Fruit fly (Drosophila melanogaster) whole organism, adult: Measurements from ENCODE around the gene CG5188.

Source experiments
- CG11617 ChIP-seq: fragments of 200-800 bp; sonication (Bioruptor generic); optimal IDR thresholded peaks from 2 replicates; lab custom pipeline; 2017; ENCODE audit warnings: mild to moderate bottlenecking, missing biosample characterization, missing genetic modification reagents, missing genetic modification characterization
- CG12768 ChIP-seq: fragments of 200-800 bp; sonication (Bioruptor generic); optimal IDR thresholded peaks from 2 replicates; lab custom pipeline; 2017; ENCODE audit warnings: missing biosample characterization, missing genetic modification characterization, mild to moderate bottlenecking, moderate library complexity, missing genetic modification reagents
- CG14711 ChIP-seq: fragments of 200-800 bp; sonication (Bioruptor generic); optimal IDR thresholded peaks from 2 replicates; lab custom pipeline; 2018; ENCODE audit warnings: missing biosample characterization, mild to moderate bottlenecking, missing genetic modification characterization, moderate library complexity
- CG1620 ChIP-seq: fragments of 200-800 bp; sonication (Bioruptor generic); optimal IDR thresholded peaks from 2 replicates; lab custom pipeline; 2016; ENCODE audit warnings: missing biosample characterization, missing genetic modification characterization
- CG33017 ChIP-seq: fragments of 200-800 bp; sonication (Bioruptor generic); optimal IDR thresholded peaks from 2 replicates; lab custom pipeline; 2018; ENCODE audit warnings: missing biosample characterization, mild to moderate bottlenecking, missing genetic modification characterization, moderate library complexity
- CG5204 ChIP-seq: fragments of 200-800 bp; sonication (Bioruptor generic); optimal IDR thresholded peaks from 2 replicates; lab custom pipeline; 2016; ENCODE audit warnings: missing biosample characterization, missing genetic modification characterization
- CG7045 ChIP-seq: fragments of 200-800 bp; sonication (Bioruptor generic); optimal IDR thresholded peaks from 2 replicates; lab custom pipeline; 2017; ENCODE audit warnings: missing biosample characterization, mild to moderate bottlenecking, missing genetic modification characterization
- CG7101 ChIP-seq: fragments of 200-800 bp; sonication (Bioruptor generic); optimal IDR thresholded peaks from 2 replicates; lab custom pipeline; 2018; ENCODE audit warnings: missing biosample characterization, mild to moderate bottlenecking, missing genetic modification characterization, moderate library complexity
- Clk ChIP-seq: fragments of 200-800 bp; sonication (Bioruptor generic); optimal IDR thresholded peaks from 2 replicates; lab custom pipeline; 2017; ENCODE audit warnings: missing biosample characterization, missing genetic modification characterization
- Crg-1 ChIP-seq: fragments of 200-800 bp; sonication (Bioruptor generic); optimal IDR thresholded peaks from 2 replicates; lab custom pipeline; 2016; ENCODE audit warnings: missing biosample characterization, missing genetic modification characterization
- Hr96 ChIP-seq: fragments of 200-800 bp; sonication (Bioruptor generic); optimal IDR thresholded peaks from 2 replicates; lab custom pipeline; 2016; ENCODE audit warnings: missing biosample characterization, missing genetic modification characterization
- Mnt ChIP-seq: fragments of 200-800 bp; sonication (Bioruptor generic); optimal IDR thresholded peaks from 2 replicates; lab custom pipeline; 2016; ENCODE audit warnings: missing biosample characterization, mild to moderate bottlenecking, missing genetic modification characterization
- bab1 ChIP-seq: fragments of 200-800 bp; sonication (Bioruptor generic); optimal IDR thresholded peaks from 3 replicates; lab custom pipeline; 2019; ENCODE audit warnings: missing biosample characterization, mild to moderate bottlenecking, missing genetic modification characterization, moderate library complexity
- cic ChIP-seq: fragments of 200-800 bp; sonication (Bioruptor generic); optimal IDR thresholded peaks from 2 replicates; lab custom pipeline; 2017; ENCODE audit warnings: missing biosample characterization, mild to moderate bottlenecking, missing genetic modification characterization, moderate library complexity
- cnc ChIP-seq, 2 experiments: fragments of >200 bp; optimal IDR thresholded peaks; 2 replicates each; lab custom pipeline; 2017
- kay ChIP-seq: fragments of 200-800 bp; sonication (Bioruptor generic); peaks from one replicate; lab custom pipeline; 2016; ENCODE audit warnings: missing biosample characterization, missing genetic modification characterization, borderline replicate concordance
- ovo ChIP-seq: fragments of 200-800 bp; sonication (Bioruptor generic); optimal IDR thresholded peaks from 2 replicates; lab custom pipeline; 2016; ENCODE audit warnings: missing biosample characterization, missing genetic modification characterization
- pad ChIP-seq: fragments of 200-800 bp; sonication (Bioruptor generic); optimal IDR thresholded peaks from 3 replicates; lab custom pipeline; 2017; ENCODE audit warnings: missing biosample characterization, missing genetic modification characterization, mild to moderate bottlenecking, moderate library complexity, missing genetic modification reagents
- tj ChIP-seq: fragments of 200-800 bp; sonication (Bioruptor generic); optimal IDR thresholded peaks from 3 replicates; lab custom pipeline; 2017; ENCODE audit warnings: missing biosample characterization, mild to moderate bottlenecking, missing genetic modification characterization, moderate library complexity
- toe ChIP-seq: fragments of 200-800 bp; sonication (Bioruptor generic); optimal IDR thresholded peaks from 2 replicates; lab custom pipeline; 2016; ENCODE audit warnings: missing biosample characterization, missing genetic modification characterization

CG5188 gene

DNA sequence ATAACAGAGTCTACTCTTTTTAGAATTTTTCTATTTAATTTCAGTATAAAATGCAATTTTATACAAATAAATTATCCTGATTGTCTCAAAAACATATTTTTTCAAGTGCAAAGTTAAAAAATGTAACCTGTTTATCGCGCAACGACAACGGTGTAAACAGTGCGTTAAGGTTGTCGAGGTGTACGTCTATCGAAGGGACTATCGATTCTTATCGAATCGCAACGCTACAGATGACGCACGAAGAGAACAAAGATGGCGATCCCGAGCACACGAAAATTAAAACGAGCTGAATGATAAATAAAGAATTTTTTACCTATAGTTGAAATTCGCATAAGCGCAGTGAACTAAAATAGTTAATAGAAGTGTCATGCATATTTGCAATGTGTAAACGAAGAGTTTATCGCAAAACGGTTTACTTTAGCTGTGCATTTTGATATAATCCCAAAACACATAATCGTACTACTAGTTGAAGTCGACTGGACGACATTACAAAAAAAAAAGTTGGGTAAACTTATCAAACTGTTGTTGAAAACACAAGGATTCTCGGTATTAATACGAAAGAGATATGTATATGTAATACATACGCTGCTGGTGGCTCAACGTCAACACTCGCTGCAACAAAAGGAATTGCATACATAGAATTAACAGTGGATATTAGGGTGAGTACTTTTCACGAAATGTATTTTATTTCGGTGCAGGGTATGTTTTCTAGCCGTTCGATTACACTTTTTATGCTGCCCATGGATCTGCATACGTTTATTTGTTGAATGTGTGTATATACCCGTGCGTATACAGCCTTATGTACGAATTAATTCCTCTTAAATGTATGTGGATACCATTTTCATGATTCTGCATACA is 40.5 kb upstream of the CG5188 start, which contains the start of gene da:
TSS of gene da (plus strand) at position 237 of the 858 bp plus-strand sequence.
- no peak for TF ChIP-seq Hr96 (GFP tag; lab: Kevin White, UChicago)
- TF ChIP-seq CG1620 (GFP tag; lab: Kevin White, UChicago): peak; percentile 70
- no peak for TF ChIP-seq toe
- TF ChIP-seq CG7101: peak; percentile 62
- peak; percentile 45 for TF ChIP-seq cic
- peak; percentile 33 for TF ChIP-seq Crg-1 (GFP tag; lab: Kevin White, UChicago)
- no peak for TF ChIP-seq Clk (GFP tag; lab: Kevin White, UChicago)
- peak; percentile 49 for TF ChIP-seq CG33017 (tag; lab: Kevin White, UChicago)
- TF ChIP-seq tj (GFP tag; lab: Kevin White, UChicago): peak; percentile 30
- TF ChIP-seq CG5204: no peak
- TF ChIP-seq kay (GFP tag; lab: Kevin White, UChicago): peak; percentile 99
- peak; percentile 69 for TF ChIP-seq Mnt (GFP tag; lab: Kevin White, UChicago)
- peak; percentile 53 for TF ChIP-seq CG7045
- peak; percentile 21 for TF ChIP-seq bab1 (GFP tag; lab: Kevin White, UChicago)
- peak; percentile 63 for TF ChIP-seq CG14711 (tag; lab: Kevin White, UChicago)
- peak; percentile 74 for TF ChIP-seq CG11617 (GFP tag; lab: Kevin White, UChicago)
- TF ChIP-seq ovo: no peak
- TF ChIP-seq cnc (optimal IDR thresholded peaks at IDR 0.05; lab: Kevin White, UChicago): no peak
- TF ChIP-seq CG12768: peak; percentile 52
- TF ChIP-seq pad: peak; percentile 28

dm6 chr2L:10393467-10393866 is 35.2 kb upstream of the CG5188 start:
- no peak for TF ChIP-seq CG12768
- no peak for TF ChIP-seq tj (GFP tag; lab: Kevin White, UChicago)
- TF ChIP-seq Crg-1 (GFP tag; lab: Kevin White, UChicago): no peak
- no peak for TF ChIP-seq Mnt (GFP tag; lab: Kevin White, UChicago)
- no peak for TF ChIP-seq CG7101
- no peak for TF ChIP-seq pad
- TF ChIP-seq CG1620 (GFP tag; lab: Kevin White, UChicago): no peak
- TF ChIP-seq CG11617 (GFP tag; lab: Kevin White, UChicago): no peak
- TF ChIP-seq bab1 (GFP tag; lab: Kevin White, UChicago): no peak
- TF ChIP-seq ovo: no peak
- TF ChIP-seq kay (GFP tag; lab: Kevin White, UChicago): no peak
- TF ChIP-seq cnc (optimal IDR thresholded peaks at IDR 0.05; lab: Kevin White, UChicago): no peak
- TF ChIP-seq Hr96 (GFP tag; lab: Kevin White, UChicago): no peak
- TF ChIP-seq CG33017 (tag; lab: Kevin White, UChicago): no peak
- TF ChIP-seq CG7045: no peak
- TF ChIP-seq CG14711 (tag; lab: Kevin White, UChicago): no peak
- no peak for TF ChIP-seq Clk (GFP tag; lab: Kevin White, UChicago)

- TF ChIP-seq tj (GFP tag; lab: Kevin White, UChicago) (peak; percentile 96), kay (GFP tag; lab: Kevin White, UChicago) (no peak)
Observed at dm6 chr2L:10395035-10395434, 33.6 kb upstream of the CG5188 start.

DNA sequence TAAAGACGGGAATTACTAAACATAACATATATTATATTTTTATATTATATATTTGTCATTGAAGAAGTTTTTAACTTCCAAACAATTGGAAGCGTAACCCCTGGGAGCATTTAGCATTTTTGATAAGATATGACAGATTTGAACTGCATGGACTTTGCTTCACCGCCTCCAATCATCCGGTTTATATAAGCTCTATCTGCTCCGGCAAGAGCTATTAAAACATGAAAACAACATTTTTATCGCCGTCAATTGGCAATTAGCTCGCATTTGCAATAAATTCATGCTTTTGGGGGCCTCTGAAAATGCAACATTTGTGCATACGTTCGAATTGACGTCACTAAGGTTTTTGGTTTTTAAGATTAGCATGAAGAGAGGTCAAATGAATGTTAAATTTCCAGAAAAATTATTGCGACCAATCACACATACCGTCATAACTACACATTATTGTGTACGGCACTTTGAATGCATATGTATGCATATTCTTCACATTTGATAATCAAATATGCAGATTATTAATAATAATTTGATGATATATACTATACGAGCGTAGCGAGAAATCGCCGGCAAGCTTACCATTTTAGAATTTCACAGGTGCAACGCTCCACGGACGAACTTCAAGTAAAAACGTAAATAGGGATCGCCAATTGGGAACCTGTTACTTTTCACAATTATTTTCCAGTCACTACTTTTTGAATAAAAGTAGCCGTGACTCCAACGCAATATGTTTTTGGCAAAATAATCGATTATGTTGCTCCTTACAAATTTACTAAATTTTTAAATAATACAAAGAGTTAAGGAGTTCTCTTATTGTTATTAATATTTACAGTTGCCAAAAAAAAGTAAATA is 32.8 kb upstream of the CG5188 start, which contains the start of gene Mdh1:
TSS of gene Mdh1 (minus strand) at position 691 of the 846 bp plus-strand sequence.
- peak; percentile 28 for TF ChIP-seq Mnt (GFP tag; lab: Kevin White, UChicago)
- TF ChIP-seq Crg-1 (GFP tag; lab: Kevin White, UChicago): no peak
- no peak for TF ChIP-seq cnc (optimal IDR thresholded peaks at IDR 0.05; lab: Kevin White, UChicago)
- no peak for TF ChIP-seq CG14711 (tag; lab: Kevin White, UChicago)
- peak; percentile 19 for TF ChIP-seq CG12768
- peak; percentile 32 for TF ChIP-seq bab1 (GFP tag; lab: Kevin White, UChicago)
- TF ChIP-seq Hr96 (GFP tag; lab: Kevin White, UChicago): no peak
- TF ChIP-seq CG11617 (GFP tag; lab: Kevin White, UChicago): peak; percentile 5
- no peak for TF ChIP-seq CG5204
- no peak for TF ChIP-seq CG7101
- no peak for TF ChIP-seq cic
- TF ChIP-seq tj (GFP tag; lab: Kevin White, UChicago): no peak
- peak; percentile 79 for TF ChIP-seq kay (GFP tag; lab: Kevin White, UChicago)
- peak; percentile 25 for TF ChIP-seq CG33017 (tag; lab: Kevin White, UChicago)
- no peak for TF ChIP-seq CG7045

DNA sequence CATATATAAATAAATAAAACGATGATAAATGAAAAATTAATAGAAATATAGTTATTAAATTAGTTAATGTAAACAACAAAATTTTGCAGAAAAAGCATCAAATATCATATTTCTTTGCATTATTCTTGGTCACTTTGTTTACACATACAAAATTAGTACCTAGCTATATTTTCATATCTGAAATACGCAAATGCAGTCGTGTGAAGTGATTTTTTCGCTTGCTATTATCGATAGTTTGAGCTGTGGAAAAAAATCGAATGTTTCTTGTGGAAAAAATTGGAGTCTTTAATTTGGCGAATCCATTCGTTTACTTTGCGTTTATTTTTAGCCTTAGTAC is 32.2 kb upstream of the CG5188 start, which contains the start of gene Cnot4:
TSS of gene Cnot4 (plus strand) at position 229 of the 337 bp plus-strand sequence.
- TF ChIP-seq bab1 (GFP tag; lab: Kevin White, UChicago) (no peak), CG7101 (no peak), Crg-1 (GFP tag; lab: Kevin White, UChicago) (no peak), CG1620 (GFP tag; lab: Kevin White, UChicago) (no peak), Hr96 (GFP tag; lab: Kevin White, UChicago) (no peak), kay (GFP tag; lab: Kevin White, UChicago) (no peak), CG12768 (no peak), Clk (GFP tag; lab: Kevin White, UChicago) (no peak)
